Fruit fly (Drosophila melanogaster): ENCODE results near the gene Plap.

Gene Plap

dm6 chr2L:1147656-1148055 is 22.5 kb downstream of the Plap start:
- TF ChIP-seq CG8478 (optimal IDR thresholded peaks at IDR 0.05) (no peak), CTCF (optimal IDR thresholded peaks at IDR 0.05) (no peak)

- TF ChIP-seq CTCF (optimal IDR thresholded peaks at IDR 0.05) = no peak
- no peak for TF ChIP-seq CG8478 (optimal IDR thresholded peaks at IDR 0.05)
Observed at dm6 chr2L:1144371-1145360, 25.5 kb downstream of the Plap start.

dm6 chr2L:1143286-1143685 is 26.9 kb downstream of the Plap start:
- no peak for TF ChIP-seq CG8478 (optimal IDR thresholded peaks at IDR 0.05)

dm6 chr2L:1142730-1143281 is 27.4 kb downstream of the Plap start, which contains the start of gene MFS3:
MFS3 (plus strand) TSS chr2L:1143201.
- TF ChIP-seq CTCF (optimal IDR thresholded peaks at IDR 0.05) (peak; percentile 66 to 68), CG8478 (optimal IDR thresholded peaks at IDR 0.05) (no peak)

- TF ChIP-seq CTCF (optimal IDR thresholded peaks at IDR 0.05) (no peak), CG8478 (optimal IDR thresholded peaks at IDR 0.05) (no peak)
Observed at dm6 chr2L:1136993-1137392, 33.2 kb downstream of the Plap start.

- TF ChIP-seq CG8478 (optimal IDR thresholded peaks at IDR 0.05) (no peak), CTCF (optimal IDR thresholded peaks at IDR 0.05) (no peak)
Observed at dm6 chr2L:1135495-1135894, 34.7 kb downstream of the Plap start.

dm6 chr2L:1134011-1134743 is 36.0 kb downstream of the Plap start, which contains the start of the genes Iris and CG4577:
Iris (minus strand) TSS chr2L:1134098.
CG4577 (plus strand) TSS chr2L:1134693.
- no peak for TF ChIP-seq CG8478 (optimal IDR thresholded peaks at IDR 0.05)
- no peak for TF ChIP-seq CTCF (optimal IDR thresholded peaks at IDR 0.05)

- TF ChIP-seq CTCF (optimal IDR thresholded peaks at IDR 0.05) (no peak), CG8478 (optimal IDR thresholded peaks at IDR 0.05) (no peak)
Observed at dm6 chr2L:1128932-1129887, 41.0 kb downstream of the Plap start, which contains the start of the genes Pino and TBC1D23. Pino (minus strand) TSS chr2L:1128953. TBC1D23 (plus strand) TSS chr2L:1129316.

dm6 chr2L:1128344-1128931 is 41.7 kb downstream of the Plap start:
- TF ChIP-seq CTCF (optimal IDR thresholded peaks at IDR 0.05) = no peak
- no peak for TF ChIP-seq CG8478 (optimal IDR thresholded peaks at IDR 0.05)

dm6 chr2L:1127434-1128089 is 42.6 kb downstream of the Plap start:
- no peak for TF ChIP-seq CG8478 (optimal IDR thresholded peaks at IDR 0.05)

- TF ChIP-seq CTCF (optimal IDR thresholded peaks at IDR 0.05) = no peak
- no peak for TF ChIP-seq CG8478 (optimal IDR thresholded peaks at IDR 0.05)
Observed at dm6 chr2L:1126527-1126926, 43.6 kb downstream of the Plap start.

- TF ChIP-seq CTCF (optimal IDR thresholded peaks at IDR 0.05) (no peak), CG8478 (optimal IDR thresholded peaks at IDR 0.05) (no peak)
Observed at dm6 chr2L:1125437-1125836, 44.7 kb downstream of the Plap start.

dm6 chr2L:1124265-1124664 is 45.9 kb downstream of the Plap start:
- TF ChIP-seq CTCF (optimal IDR thresholded peaks at IDR 0.05) = no peak
- TF ChIP-seq CG8478 (optimal IDR thresholded peaks at IDR 0.05) = no peak
